Fruit fly (Drosophila melanogaster) whole organism, wandering third instar larva: ENCODE measurements around the gene CG34056.

ENCODE experiments used
- Abd-B ChIP-seq: fragments of >200 bp; optimal IDR thresholded peaks from 2 replicates; lab custom pipeline; 2017; ENCODE audit warnings: missing biosample characterization, missing genetic modification characterization
- Hr78 ChIP-seq: fragments of >200 bp; optimal IDR thresholded peaks from 2 replicates; lab custom pipeline; 2017; ENCODE audit warnings: missing biosample characterization, missing genetic modification characterization
- Myc ChIP-seq: fragments of >200 bp; optimal IDR thresholded peaks from 2 replicates; lab custom pipeline; 2017
- OdsH ChIP-seq: fragments of 200-800 bp; sonication (Bioruptor generic); optimal IDR thresholded peaks from 2 replicates; lab custom pipeline; 2016; ENCODE audit warnings: missing biosample characterization, mild to moderate bottlenecking, missing genetic modification characterization
- Rel ChIP-seq, 2 experiments: fragments of 200-800 bp; sonication (Bioruptor generic) in 1 of 2; optimal IDR thresholded peaks; 2 replicates in 1 of 2; 3 replicates in 1 of 2; lab custom pipeline; 2016 to 2019; ENCODE audit warnings: mild to moderate bottlenecking in 2 of 2, missing biosample characterization in 2 of 2, missing genetic modification characterization in 2 of 2, moderate library complexity in 1 of 2
- br ChIP-seq: fragments of 200-800 bp; sonication (Bioruptor generic); optimal IDR thresholded peaks from 2 replicates; lab custom pipeline; 2016; ENCODE audit warnings: missing biosample characterization, missing genetic modification characterization
- dmrt93B ChIP-seq: fragments of 200-800 bp; sonication (Bioruptor generic); optimal IDR thresholded peaks from 2 replicates; lab custom pipeline; 2018; ENCODE audit warnings: missing biosample characterization, mild to moderate bottlenecking, missing genetic modification characterization
- dsf ChIP-seq: sonication (Bioruptor generic); optimal IDR thresholded peaks from 2 replicates; lab custom pipeline; 2016; ENCODE audit warnings: missing biosample characterization, missing genetic modification characterization, borderline replicate concordance
- fru ChIP-seq: fragments of 200-800 bp; sonication (Bioruptor generic); optimal IDR thresholded peaks from 3 replicates; lab custom pipeline; 2016; ENCODE audit warnings: missing biosample characterization, mild to moderate bottlenecking, missing genetic modification characterization
- h ChIP-seq: fragments of 200-800 bp; sonication (Bioruptor generic); optimal IDR thresholded peaks from 3 replicates; lab custom pipeline; 2016; ENCODE audit warnings: missing biosample characterization, mild to moderate bottlenecking, missing genetic modification characterization
- sage ChIP-seq: fragments of 200-800 bp; sonication (Bioruptor generic); optimal IDR thresholded peaks from 2 replicates; lab custom pipeline; 2016; ENCODE audit warnings: missing biosample characterization, mild to moderate bottlenecking, missing genetic modification characterization
- sv ChIP-seq: fragments of 200-800 bp; sonication (Bioruptor generic); optimal IDR thresholded peaks from 3 replicates; lab custom pipeline; 2016; ENCODE audit warnings: missing biosample characterization, missing genetic modification characterization
- woc ChIP-seq: sonication (Bioruptor generic); optimal IDR thresholded peaks from 2 replicates; lab custom pipeline; 2016; ENCODE audit warnings: missing biosample characterization, mild to moderate bottlenecking, missing genetic modification characterization

- TF ChIP-seq Abd-B (GFP tag; lab: Kevin White, UChicago) (no peak), Myc (no peak), h (no peak), br (no peak), sage (GFP tag; lab: Kevin White, UChicago) (no peak), Hr78 (GFP tag; lab: Kevin White, UChicago) (no peak), sv (GFP tag; lab: Kevin White, UChicago) (no peak), woc (GFP tag; lab: Kevin White, UChicago) (no peak), dmrt93B (GFP tag; lab: Kevin White, UChicago) (no peak), fru (GFP tag; lab: Kevin White, UChicago) (no peak), OdsH (no peak), Rel (GFP tag; optimal IDR thresholded peaks at IDR 0.05; lab: Kevin White, UChicago) (no peak), Rel (tag; optimal IDR thresholded peaks at IDR 0.05; lab: Kevin White, UChicago) (no peak), dsf (GFP tag; lab: Kevin White, UChicago) (no peak)
Measured at dm6 chr3L:899304-899703, 3.6 kb downstream of the CG34056 start.
